Fruit fly (Drosophila melanogaster) whole organism, embryonic: ENCODE data around the gene CG4465.
A peak's percentile ranks its signal among the peaks of the same experiment; 100 is the strongest.

Source experiments
- Antp ChIP-seq: fragments of 200-800 bp; sonication (Bioruptor generic); optimal IDR thresholded peaks from 3 replicates; lab custom pipeline; 2016; ENCODE audit warnings: missing biosample characterization, missing genetic modification characterization
- Bgb ChIP-seq: fragments of 200-800 bp; sonication (Bioruptor generic); IDR thresholded peaks from 2 replicates; pipeline ENCODE4 v1.3.6; 2022; ENCODE audit warnings: missing biosample characterization, missing genetic modification characterization; ENCODE audit not compliant: partially characterized antibody
- Bteb2 ChIP-seq: fragments of 200-800 bp; sonication (Bioruptor generic); optimal IDR thresholded peaks from 2 replicates; lab custom pipeline; 2016; ENCODE audit warnings: missing biosample characterization, missing genetic modification characterization
- CG10565 ChIP-seq: fragments of 200-800 bp; sonication (Bioruptor generic); optimal IDR thresholded peaks from 3 replicates; lab custom pipeline; 2016; ENCODE audit warnings: missing biosample characterization, mild to moderate bottlenecking, missing genetic modification characterization
- CG12104 ChIP-seq: fragments of 200-800 bp; sonication (Bioruptor generic); optimal IDR thresholded peaks from 3 replicates; lab custom pipeline; 2016; ENCODE audit warnings: missing biosample characterization, missing genetic modification characterization
- CG12155 ChIP-seq: fragments of 200-800 bp; sonication (Bioruptor generic); optimal IDR thresholded peaks from 3 replicates; lab custom pipeline; 2016; ENCODE audit warnings: missing biosample characterization, missing genetic modification characterization
- CG13123 ChIP-seq: fragments of 200-800 bp; sonication (Bioruptor generic); optimal IDR thresholded peaks from 2 replicates; lab custom pipeline; 2016; ENCODE audit warnings: missing biosample characterization, missing genetic modification characterization
- CG14014 ChIP-seq: fragments of 200-800 bp; sonication (Bioruptor generic); IDR thresholded peaks from 2 replicates; pipeline ENCODE4 v1.3.6; 2022; ENCODE audit warnings: missing biosample characterization, missing genetic modification characterization
- CG14710 ChIP-seq: fragments of 200-800 bp; sonication (Bioruptor generic); optimal IDR thresholded peaks from 3 replicates; lab custom pipeline; 2019; ENCODE audit warnings: missing biosample characterization, mild to moderate bottlenecking, missing genetic modification characterization, moderate library complexity
- CG14860 ChIP-seq: fragments of 200-800 bp; sonication (Bioruptor generic); IDR thresholded peaks from 3 replicates; pipeline ENCODE4 v1.3.6; 2022; ENCODE audit warnings: missing biosample characterization, missing genetic modification characterization; ENCODE audit not compliant: partially characterized antibody
- CG17385 ChIP-seq: fragments of 200-800 bp; sonication (Bioruptor generic); optimal IDR thresholded peaks from 3 replicates; lab custom pipeline; 2018; ENCODE audit warnings: missing biosample characterization, mild to moderate bottlenecking, missing genetic modification characterization
- CG18476 ChIP-seq: fragments of 200-800 bp; sonication (Bioruptor generic); optimal IDR thresholded peaks from 2 replicates; lab custom pipeline; 2016; ENCODE audit warnings: missing biosample characterization, mild to moderate bottlenecking, missing genetic modification characterization
- CG2875 ChIP-seq: fragments of 200-800 bp; sonication (Bioruptor generic); optimal IDR thresholded peaks from 2 replicates; lab custom pipeline; 2017; ENCODE audit warnings: missing biosample characterization, mild to moderate bottlenecking, missing genetic modification characterization, missing genetic modification reagents
- CG3163 ChIP-seq: fragments of 200-800 bp; sonication (Bioruptor generic); optimal IDR thresholded peaks from 3 replicates; lab custom pipeline; 2016; ENCODE audit warnings: missing biosample characterization, missing genetic modification characterization
- CG33213 ChIP-seq: fragments of 200-800 bp; sonication (Bioruptor generic); optimal IDR thresholded peaks from 3 replicates; lab custom pipeline; 2016; ENCODE audit warnings: missing biosample characterization, missing genetic modification characterization
- CG3847 ChIP-seq: fragments of 200-800 bp; sonication (Bioruptor generic); IDR thresholded peaks from 2 replicates; pipeline ENCODE4 v1.3.6; 2022; ENCODE audit warnings: missing biosample characterization, missing genetic modification characterization
- CG7786 ChIP-seq: fragments of 200-800 bp; sonication (Bioruptor generic); optimal IDR thresholded peaks from 2 replicates; lab custom pipeline; 2016; ENCODE audit warnings: missing biosample characterization, missing genetic modification characterization
- CG7839 ChIP-seq: fragments of 200-800 bp; sonication (Bioruptor generic); optimal IDR thresholded peaks from 3 replicates; lab custom pipeline; 2018; ENCODE audit warnings: missing biosample characterization, mild to moderate bottlenecking, missing genetic modification characterization, moderate library complexity
- CG7928 ChIP-seq: fragments of 200-800 bp; sonication (Bioruptor generic); optimal IDR thresholded peaks from 2 replicates; lab custom pipeline; 2017; ENCODE audit warnings: missing biosample characterization, mild to moderate bottlenecking, missing genetic modification characterization
- CG9437 ChIP-seq: fragments of 200-800 bp; sonication (Bioruptor generic); optimal IDR thresholded peaks from 2 replicates; lab custom pipeline; 2018; ENCODE audit warnings: missing biosample characterization, mild to moderate bottlenecking, missing genetic modification characterization
- Dbx ChIP-seq: fragments of 200-800 bp; sonication (Bioruptor generic); IDR thresholded peaks from 3 replicates; pipeline ENCODE4 v1.3.6; 2022; ENCODE audit warnings: missing biosample characterization, missing genetic modification characterization
- Doc2 ChIP-seq: fragments of 200-800 bp; sonication (Bioruptor generic); IDR thresholded peaks from 2 replicates; pipeline ENCODE4 v1.3.6; 2022; ENCODE audit warnings: missing biosample characterization, missing genetic modification characterization
- HLH3B ChIP-seq: fragments of 200-800 bp; sonication (Bioruptor generic); IDR thresholded peaks from 2 replicates; pipeline ENCODE4 v1.3.6; 2022; ENCODE audit warnings: missing biosample characterization, missing genetic modification characterization
- Hand ChIP-seq: fragments of 200-800 bp; sonication (Bioruptor generic); optimal IDR thresholded peaks from 2 replicates; lab custom pipeline; 2017; ENCODE audit warnings: mild to moderate bottlenecking, missing biosample characterization, missing genetic modification reagents, missing genetic modification characterization
- Hsf ChIP-seq: fragments of 200-800 bp; sonication (Bioruptor generic); optimal IDR thresholded peaks from 3 replicates; lab custom pipeline; 2016; ENCODE audit warnings: missing biosample characterization, missing genetic modification characterization
- Jarid2 ChIP-seq: fragments of 200-800 bp; sonication (Bioruptor generic); optimal IDR thresholded peaks from 3 replicates; lab custom pipeline; 2017; ENCODE audit warnings: mild to moderate bottlenecking, missing biosample characterization, missing genetic modification reagents, missing genetic modification characterization
- Med ChIP-seq: fragments of 200-800 bp; sonication (Bioruptor generic); peaks from one replicate; lab custom pipeline; 2016; ENCODE audit warnings: missing biosample characterization, missing genetic modification characterization, mild to moderate bottlenecking, inconsistent platforms, moderate library complexity
- Meics ChIP-seq: fragments of 200-800 bp; sonication (Bioruptor generic); optimal IDR thresholded peaks from 2 replicates; lab custom pipeline; 2017; ENCODE audit warnings: missing biosample characterization, mild to moderate bottlenecking, missing genetic modification characterization
- Mrtf ChIP-seq: fragments of 200-800 bp; sonication (Bioruptor generic); IDR thresholded peaks from 3 replicates; pipeline ENCODE4 v1.3.6; 2022; ENCODE audit warnings: missing biosample characterization, missing genetic modification characterization
- NfI ChIP-seq: fragments of 200-800 bp; sonication (Bioruptor generic); optimal IDR thresholded peaks from 3 replicates; lab custom pipeline; 2018; ENCODE audit warnings: missing biosample characterization, mild to moderate bottlenecking, missing genetic modification characterization, moderate library complexity
- Scr ChIP-seq: fragments of 200-800 bp; sonication (Bioruptor generic); IDR thresholded peaks from 2 replicates; pipeline ENCODE4 v1.3.6; 2022; ENCODE audit warnings: missing biosample characterization, missing genetic modification characterization; ENCODE audit not compliant: partially characterized antibody
- ac ChIP-seq: fragments of 200-800 bp; sonication (Bioruptor generic); optimal IDR thresholded peaks from 3 replicates; lab custom pipeline; 2017; ENCODE audit warnings: missing biosample characterization, mild to moderate bottlenecking, missing genetic modification characterization
- bbx ChIP-seq: fragments of 200-800 bp; sonication (Bioruptor generic); IDR thresholded peaks from 2 replicates; pipeline ENCODE4 v1.3.6; 2022; ENCODE audit warnings: missing biosample characterization, missing genetic modification characterization; ENCODE audit not compliant: partially characterized antibody
- cato ChIP-seq: fragments of 200-800 bp; sonication (Bioruptor generic); optimal IDR thresholded peaks from 2 replicates; lab custom pipeline; 2016; ENCODE audit warnings: missing biosample characterization, missing genetic modification characterization, borderline replicate concordance
- chn ChIP-seq: fragments of 200-800 bp; sonication (Bioruptor generic); optimal IDR thresholded peaks from 2 replicates; lab custom pipeline; 2016; ENCODE audit warnings: missing biosample characterization, missing genetic modification characterization
- crp ChIP-seq, 2 experiments: fragments of 200-800 bp; sonication (Bioruptor generic); optimal IDR thresholded peaks; 2 replicates in 1 of 2; 3 replicates in 1 of 2; lab custom pipeline; 2017; ENCODE audit warnings: missing biosample characterization in 2 of 2, missing genetic modification characterization in 2 of 2, mild to moderate bottlenecking in 1 of 2, moderate library complexity in 1 of 2
- ems ChIP-seq: fragments of 200-800 bp; sonication (Bioruptor generic); optimal IDR thresholded peaks from 3 replicates; lab custom pipeline; 2016; ENCODE audit warnings: missing biosample characterization, missing genetic modification characterization
- fru ChIP-seq: fragments of >200 bp; optimal IDR thresholded peaks from 2 replicates; lab custom pipeline; 2017
- gce ChIP-seq: fragments of 200-800 bp; sonication (Bioruptor generic); IDR thresholded peaks from 3 replicates; pipeline ENCODE4 v1.3.6; 2022; ENCODE audit warnings: missing biosample characterization, missing genetic modification characterization
- gcm2 ChIP-seq: fragments of 200-800 bp; sonication (Bioruptor generic); optimal IDR thresholded peaks from 2 replicates; lab custom pipeline; 2016; ENCODE audit warnings: missing biosample characterization, missing genetic modification characterization
- gfzf ChIP-seq: fragments of 200-800 bp; sonication (Bioruptor generic); optimal IDR thresholded peaks from 2 replicates; lab custom pipeline; 2016; ENCODE audit warnings: missing biosample characterization, mild to moderate bottlenecking, missing genetic modification characterization, moderate library complexity
- jumu ChIP-seq: fragments of 200-800 bp; sonication (Bioruptor generic); optimal IDR thresholded peaks from 3 replicates; lab custom pipeline; 2016; ENCODE audit warnings: missing biosample characterization, missing genetic modification characterization
- klu ChIP-seq: fragments of 200-800 bp; sonication (Bioruptor generic); IDR thresholded peaks from 2 replicates; pipeline ENCODE4 v1.3.6; 2022; ENCODE audit warnings: missing biosample characterization, missing genetic modification characterization
- lbe ChIP-seq: fragments of 200-800 bp; sonication (Bioruptor generic); optimal IDR thresholded peaks from 2 replicates; lab custom pipeline; 2016; ENCODE audit warnings: missing biosample characterization, mild to moderate bottlenecking, missing genetic modification characterization
- nau ChIP-seq: fragments of 200-800 bp; sonication (Bioruptor generic); optimal IDR thresholded peaks from 3 replicates; lab custom pipeline; 2017; ENCODE audit warnings: missing biosample characterization, mild to moderate bottlenecking, missing genetic modification characterization, missing genetic modification reagents
- otp ChIP-seq: fragments of 200-800 bp; sonication (Bioruptor generic); IDR thresholded peaks from 3 replicates; pipeline ENCODE4, ENCODE4 v1.3.6; 2022; ENCODE audit warnings: missing biosample characterization, missing genetic modification characterization
- rib ChIP-seq: fragments of 200-800 bp; sonication (Bioruptor generic); IDR thresholded peaks from 2 replicates; pipeline ENCODE4 v1.3.6; 2022; ENCODE audit warnings: missing biosample characterization, missing genetic modification characterization
- tin ChIP-seq: fragments of 200-800 bp; sonication (Bioruptor generic); optimal IDR thresholded peaks from 3 replicates; lab custom pipeline; 2016; ENCODE audit warnings: missing biosample characterization, missing genetic modification characterization
- tna ChIP-seq: fragments of 200-800 bp; sonication (Bioruptor generic); IDR thresholded peaks from 2 replicates; pipeline ENCODE4 v1.3.6; 2022; ENCODE audit warnings: missing biosample characterization, missing genetic modification characterization; ENCODE audit not compliant: partially characterized antibody
- z ChIP-seq: fragments of 200-800 bp; sonication (Bioruptor generic); IDR thresholded peaks from 3 replicates; pipeline ENCODE4 v1.3.6; 2022; ENCODE audit warnings: missing biosample characterization, missing genetic modification characterization

The CG4465 gene

DNA sequence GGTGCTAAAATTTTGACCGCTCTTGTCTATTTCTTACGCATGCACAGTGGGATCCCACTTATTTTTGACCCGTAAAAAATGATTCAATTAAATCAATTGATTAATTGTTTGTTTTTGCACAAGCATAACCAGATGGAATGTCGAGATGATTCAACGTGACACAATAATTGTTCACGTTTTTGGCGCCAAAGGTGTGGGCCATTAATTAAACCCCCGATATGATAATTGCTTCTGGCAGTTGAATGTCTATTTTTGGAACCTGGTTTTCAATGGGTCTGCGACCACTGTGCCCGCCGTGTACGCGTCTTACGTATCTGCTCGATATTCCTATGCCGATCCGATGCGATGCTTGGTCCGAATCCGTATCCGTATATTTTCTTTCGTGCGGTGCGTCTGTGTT is 25.6 kb downstream of the CG4465 start (continued):
- 0 out of 3 replicates have a peak, but pooled peaks have one; percentile 60 for TF ChIP-seq Mrtf (GFP tag; lab: Robert Waterston, UW)
- peak; percentile 41 for TF ChIP-seq Jarid2 (GFP tag; lab: Kevin White, UChicago)
- peak; percentile 63 for TF ChIP-seq CG3847 (GFP tag; lab: Robert Waterston, UW)
- peak; percentile 44; the same call in 1 of the 2 replicates for TF ChIP-seq bbx (GFP tag; lab: Robert Waterston, UW)
- peak; percentile 38 for TF ChIP-seq chn (GFP tag; lab: Kevin White, UChicago)
- TF ChIP-seq CG7928: no peak
- TF ChIP-seq lbe (GFP tag; lab: Kevin White, UChicago): no peak
- no peak for TF ChIP-seq Hand
- no peak for TF ChIP-seq z (GFP tag; lab: Robert Waterston, UW)
- peak; percentile 68 for TF ChIP-seq CG7786 (GFP tag; lab: Kevin White, UChicago)
- TF ChIP-seq crp (GFP tag; optimal IDR thresholded peaks at IDR 0.05; lab: Kevin White, UChicago): no peak
- TF ChIP-seq nau: no peak
- peak; percentile 34 for TF ChIP-seq CG12104
- peak; percentile 97 for TF ChIP-seq Med (GFP tag; lab: Kevin White, UChicago)
- no peak for TF ChIP-seq tna
- peak; percentile 82 for TF ChIP-seq CG7839 (tag; lab: Kevin White, UChicago)
- 0 out of 2 replicates have a peak, but pooled peaks have one; percentile 47 for TF ChIP-seq rib (GFP tag; lab: Robert Waterston, UW)
- 0 out of 2 replicates have a peak, but pooled peaks have one; percentile 25 for TF ChIP-seq Scr (GFP tag; lab: Robert Waterston, UW)
- peak; percentile 49 for TF ChIP-seq CG18476
- peak; percentile 66; the same call in 1 of the 3 replicates for TF ChIP-seq Dbx (GFP tag; lab: Robert Waterston, UW)
- TF ChIP-seq CG13123: no peak
- TF ChIP-seq Doc2 (GFP tag; lab: Robert Waterston, UW): no peak
- peak; percentile 74; the same call in 1 of the 3 replicates for TF ChIP-seq otp
- TF ChIP-seq Bgb (GFP tag; lab: Robert Waterston, UW): peak; percentile 41
- peak; percentile 32 for TF ChIP-seq gcm2
- peak; percentile 74 for TF ChIP-seq tin (GFP tag; lab: Kevin White, UChicago)
- peak; percentile 80 for TF ChIP-seq jumu (GFP tag; lab: Kevin White, UChicago)
- TF ChIP-seq CG14014: peak; percentile 79
- TF ChIP-seq gce (GFP tag; lab: Robert Waterston, UW): peak; percentile 69; the same call in 2 of the 3 replicates
- TF ChIP-seq CG33213 (GFP tag; lab: Kevin White, UChicago): peak; percentile 58
- TF ChIP-seq Hsf (GFP tag; lab: Kevin White, UChicago): peak; percentile 61
- TF ChIP-seq ac (GFP tag; lab: Kevin White, UChicago): peak; percentile 7
- TF ChIP-seq CG14860 (GFP tag; lab: Robert Waterston, UW): peak; percentile 47; the same call in 1 of the 3 replicates
- peak; percentile 65 for TF ChIP-seq NfI
- peak; percentile 55 for TF ChIP-seq CG9437 (GFP tag; lab: Kevin White, UChicago)
- peak; percentile 63 for TF ChIP-seq CG17385 (GFP tag; lab: Kevin White, UChicago)
- peak; percentile 80 for TF ChIP-seq ems (GFP tag; lab: Kevin White, UChicago)
- TF ChIP-seq Antp (GFP tag; lab: Kevin White, UChicago): peak; percentile 85
- TF ChIP-seq fru: no peak
- peak; percentile 50; the same call in 1 of the 2 replicates for TF ChIP-seq klu (GFP tag; lab: Robert Waterston, UW)
- TF ChIP-seq HLH3B: peak; percentile 52; the same call in 1 of the 2 replicates
- peak; percentile 71 for TF ChIP-seq Meics (GFP tag; lab: Kevin White, UChicago)
- TF ChIP-seq CG10565: no peak
- TF ChIP-seq Bteb2 (GFP tag; lab: Kevin White, UChicago): peak; percentile 3
- peak; percentile 24 for TF ChIP-seq CG2875 (GFP tag; lab: Kevin White, UChicago)
- TF ChIP-seq CG12155 (GFP tag; lab: Kevin White, UChicago): peak; percentile 49
- TF ChIP-seq gfzf (GFP tag; lab: Kevin White, UChicago): no peak
- peak; percentile 41 for TF ChIP-seq CG14710 (tag; lab: Kevin White, UChicago)
- TF ChIP-seq CG3163 (GFP tag; lab: Kevin White, UChicago): peak; percentile 25
- peak; percentile 36 for TF ChIP-seq cato
